Worm (Caenorhabditis elegans): ENCODE measurements around the gene smf-1.

smf-1 gene

DNA sequence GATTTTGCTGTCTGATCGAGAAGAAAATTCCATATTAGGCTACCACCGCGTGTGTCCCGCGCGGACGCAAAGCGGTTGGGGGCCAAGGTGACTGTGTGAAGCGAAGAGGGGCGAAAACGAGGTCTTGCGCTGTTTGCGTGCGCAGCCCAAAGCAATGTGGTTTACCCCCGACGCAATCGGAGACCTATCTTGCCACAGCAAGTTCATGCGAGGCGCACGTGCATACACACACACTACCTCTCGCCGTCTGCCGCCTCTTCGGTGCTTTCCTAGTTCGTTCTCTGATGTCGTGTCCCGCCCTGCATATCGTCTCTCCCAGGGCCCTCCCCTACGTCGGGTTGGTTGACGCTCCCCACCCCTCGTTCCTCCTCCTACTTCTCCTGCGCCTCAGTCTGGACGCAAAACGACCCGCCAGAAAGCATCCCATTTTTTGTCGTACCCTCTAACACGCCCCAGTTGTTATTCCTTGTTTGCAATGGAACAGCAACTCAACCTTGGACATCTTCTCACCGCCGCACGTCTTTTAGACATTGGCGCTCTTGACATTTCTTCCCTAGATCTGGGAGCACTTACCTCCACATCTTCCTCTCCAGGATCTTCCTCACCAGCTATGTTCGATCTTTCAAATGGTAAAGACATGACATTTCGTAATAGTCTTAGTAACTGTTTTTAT is 19.3 kb upstream of the smf-1 start, which contains the start of gene mdl-1 (continued):
- TF ChIP-seq pat-9 (tag; optimal IDR thresholded peaks at IDR 0.05) (peak; percentile 56), mec-3 (tag; optimal IDR thresholded peaks at IDR 0.05; ENCODE audit: borderline replicate concordance) (no peak), nhr-232 (tag; optimal IDR thresholded peaks at IDR 0.05) (no peak), ceh-24 (tag; optimal IDR thresholded peaks at IDR 0.05) (no peak), hlh-8 (tag; optimal IDR thresholded peaks at IDR 0.05) (no peak), ceh-9 (tag; optimal IDR thresholded peaks at IDR 0.05) (no peak), unc-55 (GFP tag; optimal IDR thresholded peaks at IDR 0.05) (peak; percentile 81), npax-4 (tag; optimal IDR thresholded peaks at IDR 0.05) (no peak), lim-6 (tag; optimal IDR thresholded peaks at IDR 0.05) (no peak), ceh-19 (GFP tag; optimal IDR thresholded peaks at IDR 0.05) (peak; percentile 87), ttx-3 (tag; optimal IDR thresholded peaks at IDR 0.05) (no peak), Y22D7AL.16 (tag; optimal IDR thresholded peaks at IDR 0.05) (no peak), elt-4 (tag; optimal IDR thresholded peaks at IDR 0.05) (no peak), ceh-18 (tag; optimal IDR thresholded peaks at IDR 0.05) (peak; percentile 88), hlh-13 (GFP tag; optimal IDR thresholded peaks at IDR 0.05) (no peak), hlh-30 (tag; optimal IDR thresholded peaks at IDR 0.05; ENCODE audit: insufficient read depth) (peak; percentile 89), ahr-1 (tag; optimal IDR thresholded peaks at IDR 0.05) (peak; percentile 6), rnt-1 (tag; optimal IDR thresholded peaks at IDR 0.05) (peak; percentile 97), odd-2 (tag; optimal IDR thresholded peaks at IDR 0.05) (no peak), tbx-2 (tag; optimal IDR thresholded peaks at IDR 0.05) (peak; percentile 88), unc-86 (tag; optimal IDR thresholded peaks at IDR 0.05) (no peak), C08G9.2 (tag; optimal IDR thresholded peaks at IDR 0.05) (peak; percentile 33), T23F11.4 (GFP tag; optimal IDR thresholded peaks at IDR 0.05) (peak; percentile 85), ceh-2 (tag; optimal IDR thresholded peaks at IDR 0.05) (peak; percentile 32), hlh-15 (tag; optimal IDR thresholded peaks at IDR 0.05) (no peak), pha-4 (tag; optimal IDR thresholded peaks at IDR 0.05) (no peak), ceh-6 (GFP tag; optimal IDR thresholded peaks at IDR 0.05) (peak; percentile 8), sdc-2 (tag; optimal IDR thresholded peaks at IDR 0.05) (peak; percentile 63), ceh-45 (GFP tag; IDR thresholded peaks at IDR 0.05) (no peak; the same call in 1 of the 2 replicates), ref-2 (tag; optimal IDR thresholded peaks at IDR 0.05) (peak; percentile 82), syd-9 (tag; optimal IDR thresholded peaks at IDR 0.05) (peak; percentile 58), tbx-7 (tag; optimal IDR thresholded peaks at IDR 0.05) (no peak), nfya-1 (tag; optimal IDR thresholded peaks at IDR 0.05) (peak; percentile 78), ceh-22 (tag; optimal IDR thresholded peaks at IDR 0.05) (no peak), fax-1 (tag; optimal IDR thresholded peaks at IDR 0.05) (no peak), ceh-14 (tag; optimal IDR thresholded peaks at IDR 0.05) (peak; percentile 63), pha-2 (tag; optimal IDR thresholded peaks at IDR 0.05) (peak; percentile 76), sox-4 (tag; optimal IDR thresholded peaks at IDR 0.05) (no peak), eyg-1 (tag; optimal IDR thresholded peaks at IDR 0.05) (peak; percentile 69), pax-1 (tag; optimal IDR thresholded peaks at IDR 0.05) (peak; percentile 3), pqm-1 (tag; optimal IDR thresholded peaks at IDR 0.05) (no peak), ceh-48 (tag; optimal IDR thresholded peaks at IDR 0.05) (no peak), C38D4.7 (GFP tag; optimal IDR thresholded peaks at IDR 0.05) (peak; percentile 23), ztf-16 (tag; optimal IDR thresholded peaks at IDR 0.05) (peak; percentile 2), ets-4 (tag; optimal IDR thresholded peaks at IDR 0.05) (peak; percentile 58), ceh-30 (tag; optimal IDR thresholded peaks at IDR 0.05) (no peak), sox-2 (GFP tag; IDR thresholded peaks at IDR 0.05) (no peak), fkh-6 (tag; optimal IDR thresholded peaks at IDR 0.05) (no peak)
